Fruit fly (Drosophila melanogaster) whole organism, pupa: ENCODE results near the gene Pi4KIIIalpha.

Experiments used
- CG10348 ChIP-seq: fragments of 200-800 bp; sonication (Bioruptor generic); IDR thresholded peaks from 2 replicates; pipeline ENCODE4 v1.3.6; 2022; ENCODE audit warnings: missing biosample characterization, missing genetic modification characterization
- CG12605 ChIP-seq: fragments of 200-800 bp; sonication (Bioruptor generic); IDR thresholded peaks from 2 replicates; pipeline ENCODE4 v1.3.6; 2022; ENCODE audit warnings: missing biosample characterization, missing genetic modification characterization
- CG13204 ChIP-seq: fragments of 200-800 bp; sonication (Bioruptor generic); optimal IDR thresholded peaks from 2 replicates; lab custom pipeline; 2018; ENCODE audit warnings: missing biosample characterization, mild to moderate bottlenecking, missing genetic modification characterization, moderate library complexity
- CG14655 ChIP-seq: fragments of 200-800 bp; sonication (Bioruptor generic); optimal IDR thresholded peaks from 3 replicates; lab custom pipeline; 2017; ENCODE audit warnings: mild to moderate bottlenecking, missing biosample characterization, missing genetic modification reagents, missing genetic modification characterization
- CG15710 ChIP-seq: fragments of 200-800 bp; sonication (Bioruptor generic); optimal IDR thresholded peaks from 2 replicates; lab custom pipeline; 2018; ENCODE audit warnings: missing biosample characterization, mild to moderate bottlenecking, missing genetic modification characterization, moderate library complexity
- CG17806 ChIP-seq: fragments of 200-800 bp; sonication (Bioruptor generic); optimal IDR thresholded peaks from 2 replicates; lab custom pipeline; 2018; ENCODE audit warnings: missing biosample characterization, mild to moderate bottlenecking, missing genetic modification characterization, moderate library complexity
- CG32121 ChIP-seq: fragments of 200-800 bp; sonication (Bioruptor generic); IDR thresholded peaks from 2 replicates; pipeline ENCODE4 v1.3.6; 2022; ENCODE audit warnings: missing biosample characterization, missing genetic modification characterization
- CG34367 ChIP-seq: fragments of 200-800 bp; sonication (Bioruptor generic); optimal IDR thresholded peaks from 2 replicates; lab custom pipeline; 2018; ENCODE audit warnings: missing biosample characterization, mild to moderate bottlenecking, missing genetic modification characterization
- CG4496 ChIP-seq: fragments of 200-800 bp; sonication (Bioruptor generic); IDR thresholded peaks from 3 replicates; pipeline ENCODE4 v1.3.6; 2022; ENCODE audit warnings: missing biosample characterization, missing genetic modification characterization
- CG8159 ChIP-seq: fragments of 200-800 bp; sonication (Bioruptor generic); optimal IDR thresholded peaks from 3 replicates; lab custom pipeline; 2018; ENCODE audit warnings: missing biosample characterization, mild to moderate bottlenecking, missing genetic modification characterization, moderate library complexity
- CG8301 ChIP-seq: fragments of 200-800 bp; sonication (Bioruptor generic); optimal IDR thresholded peaks from 2 replicates; lab custom pipeline; 2018; ENCODE audit warnings: missing biosample characterization, mild to moderate bottlenecking, missing genetic modification characterization
- CG9948 ChIP-seq: fragments of 200-800 bp; sonication (Bioruptor generic); optimal IDR thresholded peaks from 2 replicates; lab custom pipeline; 2018; ENCODE audit warnings: missing biosample characterization, mild to moderate bottlenecking, missing genetic modification characterization, moderate library complexity
- D1 ChIP-seq: fragments of 200-800 bp; sonication (Bioruptor generic); optimal IDR thresholded peaks from 2 replicates; lab custom pipeline; 2018; ENCODE audit warnings: missing biosample characterization, mild to moderate bottlenecking, missing genetic modification characterization, moderate library complexity
- EcR ChIP-seq: fragments of 200-800 bp; sonication (Bioruptor generic); optimal IDR thresholded peaks from 3 replicates; lab custom pipeline; 2019; ENCODE audit warnings: missing biosample characterization, missing genetic modification characterization, mild to moderate bottlenecking, moderate library complexity, missing genetic modification reagents
- Ets98B ChIP-seq: fragments of 200-800 bp; sonication (Bioruptor generic); IDR thresholded peaks from 2 replicates; pipeline ENCODE4 v1.3.6; 2022; ENCODE audit warnings: missing biosample characterization, missing genetic modification characterization
- Pif1A ChIP-seq: fragments of 200-800 bp; sonication (Bioruptor generic); optimal IDR thresholded peaks from 3 replicates; lab custom pipeline; 2016; ENCODE audit warnings: missing biosample characterization, missing genetic modification characterization
- Pif1B ChIP-seq: fragments of 200-800 bp; sonication (Bioruptor generic); optimal IDR thresholded peaks from 3 replicates; lab custom pipeline; 2016; ENCODE audit warnings: missing biosample characterization, missing genetic modification characterization
- Snoo ChIP-seq: fragments of 200-800 bp; sonication (Bioruptor generic); optimal IDR thresholded peaks from 3 replicates; lab custom pipeline; 2017; ENCODE audit warnings: missing biosample characterization, mild to moderate bottlenecking, missing genetic modification characterization, inconsistent platforms
- fd96Ca ChIP-seq: fragments of 200-800 bp; sonication (Bioruptor generic); IDR thresholded peaks from 3 replicates; pipeline ENCODE4 v1.3.6; 2022; ENCODE audit warnings: missing biosample characterization, missing genetic modification characterization
- gl ChIP-seq: fragments of 200-800 bp; sonication (Bioruptor generic); optimal IDR thresholded peaks from 2 replicates; lab custom pipeline; 2018; ENCODE audit warnings: missing biosample characterization, mild to moderate bottlenecking, missing genetic modification characterization
- rn ChIP-seq: fragments of 200-800 bp; sonication (Bioruptor generic); IDR thresholded peaks from 2 replicates; pipeline ENCODE4 v1.3.6; 2022; ENCODE audit warnings: missing biosample characterization, missing genetic modification characterization

The Pi4KIIIalpha gene

dm6 chrX:2624525-2625006 is at the start of gene Pi4KIIIalpha, which contains the start of gene brv3:
Gene Pi4KIIIalpha (plus strand): TSS chrX:2624804.
Gene brv3 (minus strand): TSS chrX:2624575.
- no peak for TF ChIP-seq Pif1A (GFP tag; lab: Kevin White, UChicago)
- no peak for TF ChIP-seq CG12605 (GFP tag; lab: Robert Waterston, UW)
- 0 out of 3 replicates have a peak, but pooled peaks have one; percentile 24 for TF ChIP-seq CG4496 (GFP tag; lab: Robert Waterston, UW)

dm6 chrX:2580319-2581008 is 44.1 kb upstream of the Pi4KIIIalpha start, which contains the start of the genes Vha36-3 and AANATL7:
Gene Vha36-3 (minus strand): TSS chrX:2580560.
Gene AANATL7 (plus strand): TSS chrX:2580958.
- TF ChIP-seq CG34367 (tag; lab: Kevin White, UChicago) (no peak), gl (tag; lab: Kevin White, UChicago) (no peak), CG8301 (tag; lab: Kevin White, UChicago) (no peak), CG12605 (GFP tag; lab: Robert Waterston, UW) (no peak), CG14655 (GFP tag; lab: Kevin White, UChicago) (no peak), Ets98B (GFP tag; lab: Robert Waterston, UW) (no peak), Pif1A (GFP tag; lab: Kevin White, UChicago) (no peak)

dm6 chrX:2581793-2582503 is 42.7 kb upstream of the Pi4KIIIalpha start:
- TF ChIP-seq CG12605 (GFP tag; lab: Robert Waterston, UW) (no peak), CG4496 (GFP tag; lab: Robert Waterston, UW) (peak; percentile 71), CG34367 (tag; lab: Kevin White, UChicago) (no peak), CG15710 (no peak), gl (tag; lab: Kevin White, UChicago) (no peak), CG8301 (tag; lab: Kevin White, UChicago) (peak; percentile 26), CG8159 (tag; lab: Kevin White, UChicago) (peak; percentile 21), CG13204 (GFP tag; lab: Kevin White, UChicago) (no peak), Ets98B (GFP tag; lab: Robert Waterston, UW) (peak; percentile 43; the same call in 1 of the 2 replicates), D1 (tag; lab: Kevin White, UChicago) (no peak), Pif1A (GFP tag; lab: Kevin White, UChicago) (peak; percentile 47), CG14655 (GFP tag; lab: Kevin White, UChicago) (no peak), CG32121 (peak; percentile 76), CG10348 (GFP tag; lab: Robert Waterston, UW) (no peak), CG9948 (no peak), EcR (GFP tag; lab: Kevin White, UChicago) (no peak), Snoo (tag; lab: Kevin White, UChicago) (no peak), rn (GFP tag; lab: Robert Waterston, UW) (no peak), Pif1B (no peak), fd96Ca (GFP tag; lab: Robert Waterston, UW) (peak; percentile 67), CG17806 (tag; lab: Kevin White, UChicago) (peak; percentile 14)

- no peak for TF ChIP-seq CG13204 (GFP tag; lab: Kevin White, UChicago)
- no peak for TF ChIP-seq CG14655 (GFP tag; lab: Kevin White, UChicago)
- TF ChIP-seq Ets98B (GFP tag; lab: Robert Waterston, UW) = no peak
- TF ChIP-seq CG4496 (GFP tag; lab: Robert Waterston, UW) = no peak
- no peak for TF ChIP-seq Pif1A (GFP tag; lab: Kevin White, UChicago)
- TF ChIP-seq Snoo (tag; lab: Kevin White, UChicago) = no peak
- TF ChIP-seq fd96Ca (GFP tag; lab: Robert Waterston, UW) = no peak
- no peak for TF ChIP-seq CG9948
- TF ChIP-seq rn (GFP tag; lab: Robert Waterston, UW) = no peak
- TF ChIP-seq CG15710 = no peak
- TF ChIP-seq Pif1B = no peak
- no peak for TF ChIP-seq EcR (GFP tag; lab: Kevin White, UChicago)
- no peak for TF ChIP-seq CG17806 (tag; lab: Kevin White, UChicago)
- TF ChIP-seq CG34367 (tag; lab: Kevin White, UChicago) = no peak
- TF ChIP-seq CG10348 (GFP tag; lab: Robert Waterston, UW) = no peak
- no peak for TF ChIP-seq CG8159 (tag; lab: Kevin White, UChicago)
- no peak for TF ChIP-seq gl (tag; lab: Kevin White, UChicago)
- TF ChIP-seq CG12605 (GFP tag; lab: Robert Waterston, UW) = no peak
- TF ChIP-seq CG8301 (tag; lab: Kevin White, UChicago) = no peak
- no peak for TF ChIP-seq CG32121
Measured at dm6 chrX:2585055-2585715, 39.4 kb upstream of the Pi4KIIIalpha start, which contains the start of gene CG13760. Gene CG13760 (minus strand): TSS chrX:2585699.

dm6 chrX:2585716-2586082 is 38.9 kb upstream of the Pi4KIIIalpha start, which contains the start of gene wds:
Gene wds (plus strand): TSS chrX:2585980.
- TF ChIP-seq EcR (GFP tag; lab: Kevin White, UChicago) (no peak), CG8159 (tag; lab: Kevin White, UChicago) (no peak), Pif1B (no peak), CG14655 (GFP tag; lab: Kevin White, UChicago) (no peak), CG34367 (tag; lab: Kevin White, UChicago) (no peak), fd96Ca (GFP tag; lab: Robert Waterston, UW) (no peak), gl (tag; lab: Kevin White, UChicago) (no peak), Pif1A (GFP tag; lab: Kevin White, UChicago) (no peak), CG4496 (GFP tag; lab: Robert Waterston, UW) (no peak), CG8301 (tag; lab: Kevin White, UChicago) (no peak), CG32121 (no peak), CG12605 (GFP tag; lab: Robert Waterston, UW) (no peak), CG17806 (tag; lab: Kevin White, UChicago) (no peak), Ets98B (GFP tag; lab: Robert Waterston, UW) (no peak), Snoo (tag; lab: Kevin White, UChicago) (no peak), CG15710 (no peak), CG9948 (no peak)
- TF ChIP-seq, all 21 proteins: peak for 0
